Worm (Caenorhabditis elegans) whole organism, early embryonic: ENCODE measurements around the gene srw-44.

ENCODE experiments used
- aly-1 ChIP-seq: sonication (generic microtip); optimal IDR thresholded peaks from 2 replicates; lab custom pipeline; 2016; ENCODE audit warnings: missing genetic modification characterization, missing compliant biosample characterization
- ama-1 ChIP-seq: fragments of 150-350 bp; optimal IDR thresholded peaks from 2 replicates; lab custom pipeline; 2014
- ceh-36 ChIP-seq: sonication (generic microtip); optimal IDR thresholded peaks from 2 replicates; lab custom pipeline; 2016; ENCODE audit warnings: missing genetic modification characterization, inconsistent platforms, missing compliant biosample characterization
- ets-7 ChIP-seq: sonication (generic microtip); optimal IDR thresholded peaks from 2 replicates; lab custom pipeline; 2016; ENCODE audit warnings: missing genotype, missing genetic modification characterization, missing compliant biosample characterization
- flt-1 ChIP-seq: fragments of 200-800 bp; sonication (Bioruptor generic); IDR thresholded peaks from 2 replicates; pipeline ENCODE4 v1.3.6; 2022; ENCODE audit warnings: missing genetic modification characterization, missing compliant biosample characterization
- hmbx-1 ChIP-seq: sonication (generic microtip); optimal IDR thresholded peaks from 2 replicates; lab custom pipeline; 2016; ENCODE audit warnings: mild to moderate bottlenecking, missing genetic modification characterization, missing compliant biosample characterization
- hnd-1 ChIP-seq: sonication (generic microtip); optimal IDR thresholded peaks from 2 replicates; lab custom pipeline; 2016; ENCODE audit warnings: missing genetic modification characterization, missing compliant biosample characterization
- pes-1 ChIP-seq: fragments of 200-800 bp; sonication (Bioruptor generic); IDR thresholded peaks from 2 replicates; pipeline ENCODE4 v1.3.6; 2022; ENCODE audit warnings: missing genetic modification reagents, missing genetic modification characterization, missing compliant biosample characterization
- scrt-1 ChIP-seq: fragments of 200-800 bp; sonication (Bioruptor generic); IDR thresholded peaks from 2 replicates; pipeline ENCODE4 v1.3.6; 2022; ENCODE audit warnings: missing genetic modification characterization, missing compliant biosample characterization
- sea-1 ChIP-seq: fragments of 200-800 bp; sonication (Bioruptor generic); conservative IDR thresholded peaks from 2 replicates; pipeline ENCODE4 v1.3.6; 2022; ENCODE audit warnings: missing genetic modification characterization, missing compliant biosample characterization
- tbx-11 ChIP-seq: fragments of 200-800 bp; sonication (Bioruptor generic); IDR thresholded peaks from 2 replicates; pipeline ENCODE4 v1.3.6; 2022; ENCODE audit warnings: missing genetic modification characterization, missing compliant biosample characterization
- tbx-37 ChIP-seq: fragments of 200-800 bp; sonication (Bioruptor generic); conservative IDR thresholded peaks from 2 replicates; pipeline ENCODE4 v1.3.6; 2022; ENCODE audit warnings: missing genetic modification reagents, missing genetic modification characterization, missing compliant biosample characterization

DNA sequence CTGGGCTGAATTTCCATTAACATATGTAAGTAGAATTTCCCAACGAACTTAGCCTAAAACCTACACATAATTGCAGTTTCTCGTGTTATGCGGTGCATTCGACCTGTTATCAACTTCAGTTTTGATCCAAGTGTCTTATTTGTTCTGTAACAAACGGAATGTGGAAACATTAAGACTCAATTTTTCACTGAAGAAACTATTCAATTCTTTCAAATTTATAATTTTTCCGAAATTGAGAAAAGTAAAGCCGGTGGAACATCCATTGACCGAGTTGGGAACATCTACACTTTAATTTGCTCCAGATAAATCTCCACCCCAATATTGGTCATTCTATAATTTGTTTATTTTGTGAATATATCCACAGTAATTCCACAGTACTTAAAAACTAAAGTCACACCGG is 5.7 kb upstream of the srw-44 start:
- TF ChIP-seq hmbx-1 (no peak), aly-1 (tag; lab: Kevin White, UChicago) (no peak), ama-1 (lab: Kevin White, UChicago) (no peak), hnd-1 (tag; lab: Kevin White, UChicago) (no peak), ets-7 (no peak), flt-1 (GFP tag; lab: Robert Waterston, UW) (no peak), pes-1 (no peak), sea-1 (GFP tag; lab: Robert Waterston, UW) (no peak), tbx-11 (GFP tag; lab: Robert Waterston, UW) (no peak), scrt-1 (GFP tag; lab: Robert Waterston, UW) (no peak), tbx-37 (GFP tag; lab: Robert Waterston, UW) (no peak), ceh-36 (tag; lab: Kevin White, UChicago) (no peak)
